Worm (Caenorhabditis elegans): Measurements from ENCODE around the gene helq-1.

The helq-1 gene

ce11 chrIII:547709-548108 lies 39.2 kb downstream of the helq-1 start:
- no peak for TF ChIP-seq med-1 (GFP tag; optimal IDR thresholded peaks at IDR 0.05; ENCODE audit: insufficient read depth)
- TF ChIP-seq ref-1 (GFP tag; conservative IDR thresholded peaks at IDR 0.05) = no peak
- TF ChIP-seq flt-1 (GFP tag; IDR thresholded peaks at IDR 0.05) = no peak
- TF ChIP-seq cog-1 (tag; optimal IDR thresholded peaks at IDR 0.05) = no peak
- no peak for TF ChIP-seq klf-2 (GFP tag; conservative IDR thresholded peaks at IDR 0.05)
- no peak for TF ChIP-seq ztf-23 (GFP tag; IDR thresholded peaks at IDR 0.05)
- TF ChIP-seq tab-1 (GFP tag; IDR thresholded peaks at IDR 0.05) = no peak
- no peak for TF ChIP-seq T22C8.4 (GFP tag; IDR thresholded peaks at IDR 0.05)
- TF ChIP-seq ztf-29 (GFP tag; IDR thresholded peaks at IDR 0.05) = no peak

DNA sequence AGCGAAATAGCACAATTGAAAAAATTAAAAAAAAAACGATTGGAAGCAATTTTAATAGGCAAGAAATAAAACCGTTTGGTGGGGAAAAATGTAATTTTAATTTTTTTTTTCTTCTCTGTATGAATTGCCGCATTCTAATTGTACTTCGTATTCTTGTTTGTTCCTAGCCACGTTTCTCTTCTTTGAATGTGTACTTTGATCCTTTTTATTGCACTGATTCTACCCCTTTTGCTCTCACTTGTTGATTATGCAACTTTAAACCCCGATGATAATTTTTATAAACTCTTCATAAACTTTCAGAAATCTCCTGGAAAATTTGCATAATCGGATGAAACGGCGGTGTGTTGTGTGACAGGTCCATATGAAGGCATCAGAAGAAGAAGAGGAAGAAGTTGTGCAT lies 45.1 kb downstream of the helq-1 start, which contains the start of gene T22F7.1:
Gene T22F7.1, plus strand, starts transcription at position 301 of the 400 bp plus-strand sequence.
- TF ChIP-seq T22C8.4 (GFP tag; IDR thresholded peaks at IDR 0.05) (no peak), klf-2 (GFP tag; conservative IDR thresholded peaks at IDR 0.05) (no peak), med-1 (GFP tag; optimal IDR thresholded peaks at IDR 0.05; ENCODE audit: insufficient read depth) (no peak), cog-1 (tag; optimal IDR thresholded peaks at IDR 0.05) (no peak), flt-1 (GFP tag; IDR thresholded peaks at IDR 0.05) (no peak), tab-1 (GFP tag; IDR thresholded peaks at IDR 0.05) (no peak), ref-1 (GFP tag; conservative IDR thresholded peaks at IDR 0.05) (no peak), ztf-23 (GFP tag; IDR thresholded peaks at IDR 0.05) (no peak), ztf-29 (GFP tag; IDR thresholded peaks at IDR 0.05) (no peak)

- TF ChIP-seq tab-1 (GFP tag; IDR thresholded peaks at IDR 0.05) (no peak), ztf-23 (GFP tag; IDR thresholded peaks at IDR 0.05) (no peak), klf-2 (GFP tag; conservative IDR thresholded peaks at IDR 0.05) (no peak), cog-1 (tag; optimal IDR thresholded peaks at IDR 0.05) (no peak), ref-1 (GFP tag; conservative IDR thresholded peaks at IDR 0.05) (no peak), T22C8.4 (GFP tag; IDR thresholded peaks at IDR 0.05) (no peak), flt-1 (GFP tag; IDR thresholded peaks at IDR 0.05) (no peak), ztf-29 (GFP tag; IDR thresholded peaks at IDR 0.05) (no peak), med-1 (GFP tag; optimal IDR thresholded peaks at IDR 0.05; ENCODE audit: insufficient read depth) (no peak)
These were observed 49.9 kb downstream of the helq-1 start for ce11 chrIII:537054-537453.

- peak; percentile 50; the same call in 1 of the 2 replicates for TF ChIP-seq ztf-23 (GFP tag; IDR thresholded peaks at IDR 0.05)
These were observed 50.6 kb downstream of the helq-1 start for ce11 chrIII:536297-536696.

ce11 chrIII:535266-536107 lies 51.4 kb downstream of the helq-1 start:
- TF ChIP-seq ztf-29 (GFP tag; IDR thresholded peaks at IDR 0.05) (peak; percentile 60), klf-2 (GFP tag; conservative IDR thresholded peaks at IDR 0.05) (peak; percentile 60; the same call in 1 of the 2 replicates), ref-1 (GFP tag; conservative IDR thresholded peaks at IDR 0.05) (peak; percentile 77), tab-1 (GFP tag; IDR thresholded peaks at IDR 0.05) (peak; percentile 90), med-1 (GFP tag; optimal IDR thresholded peaks at IDR 0.05; ENCODE audit: insufficient read depth) (peak; percentile 34), cog-1 (tag; optimal IDR thresholded peaks at IDR 0.05) (no peak), T22C8.4 (GFP tag; IDR thresholded peaks at IDR 0.05) (peak; percentile 69), flt-1 (GFP tag; IDR thresholded peaks at IDR 0.05) (peak; percentile 94), ztf-23 (GFP tag; IDR thresholded peaks at IDR 0.05) (peak; percentile 84)

ce11 chrIII:532152-532551 lies 54.8 kb downstream of the helq-1 start:
- TF ChIP-seq cog-1 (tag; optimal IDR thresholded peaks at IDR 0.05) (no peak), T22C8.4 (GFP tag; IDR thresholded peaks at IDR 0.05) (no peak), klf-2 (GFP tag; conservative IDR thresholded peaks at IDR 0.05) (no peak), ztf-23 (GFP tag; IDR thresholded peaks at IDR 0.05) (no peak), flt-1 (GFP tag; IDR thresholded peaks at IDR 0.05) (no peak), med-1 (GFP tag; optimal IDR thresholded peaks at IDR 0.05; ENCODE audit: insufficient read depth) (no peak), ref-1 (GFP tag; conservative IDR thresholded peaks at IDR 0.05) (no peak), ztf-29 (GFP tag; IDR thresholded peaks at IDR 0.05) (no peak), tab-1 (GFP tag; IDR thresholded peaks at IDR 0.05) (no peak)

- no peak for TF ChIP-seq T22C8.4 (GFP tag; IDR thresholded peaks at IDR 0.05)
- TF ChIP-seq flt-1 (GFP tag; IDR thresholded peaks at IDR 0.05) = no peak
- no peak for TF ChIP-seq tab-1 (GFP tag; IDR thresholded peaks at IDR 0.05)
- no peak for TF ChIP-seq ztf-23 (GFP tag; IDR thresholded peaks at IDR 0.05)
- no peak for TF ChIP-seq med-1 (GFP tag; optimal IDR thresholded peaks at IDR 0.05; ENCODE audit: insufficient read depth)
- no peak for TF ChIP-seq ref-1 (GFP tag; conservative IDR thresholded peaks at IDR 0.05)
- no peak for TF ChIP-seq cog-1 (tag; optimal IDR thresholded peaks at IDR 0.05)
- no peak for TF ChIP-seq ztf-29 (GFP tag; IDR thresholded peaks at IDR 0.05)
- no peak for TF ChIP-seq klf-2 (GFP tag; conservative IDR thresholded peaks at IDR 0.05)
These were observed 56.0 kb downstream of the helq-1 start for ce11 chrIII:530899-531298.

Measured in whole organism, midembryonic.